Worm (Caenorhabditis elegans): ENCODE results near the gene obr-1.

- TF ChIP-seq ces-1 (GFP tag; optimal IDR thresholded peaks at IDR 0.05) (no peak), skn-1 (tag; optimal IDR thresholded peaks at IDR 0.05) (no peak), lin-13 (GFP tag; optimal IDR thresholded peaks at IDR 0.05) (no peak), nhr-237 (tag; optimal IDR thresholded peaks at IDR 0.05) (no peak), aha-1 (tag; optimal IDR thresholded peaks at IDR 0.05) (no peak), lin-15B (tag; optimal IDR thresholded peaks at IDR 0.05) (no peak), ceh-82 (tag; optimal IDR thresholded peaks at IDR 0.05) (no peak)
These were observed 49.0 kb downstream of the obr-1 start for ce11 chrIII:11221583-11222191.
